Fruit fly (Drosophila melanogaster): ENCODE measurements around the gene CG18518.

dm6 chr2L:15852292-15852691, 16.8 kb upstream of the CG18518 start, which contains the start of gene CG13243:
- TF ChIP-seq cic (GFP tag; optimal IDR thresholded peaks at IDR 0.05): no peak
- TF ChIP-seq CG33017 (tag; optimal IDR thresholded peaks at IDR 0.05): no peak
- no peak for TF ChIP-seq Crg-1 (GFP tag; optimal IDR thresholded peaks at IDR 0.05)
- TF ChIP-seq CG5204 (GFP tag; optimal IDR thresholded peaks at IDR 0.05): no peak
- no peak for TF ChIP-seq pad (GFP tag; optimal IDR thresholded peaks at IDR 0.05)
- TF ChIP-seq tj (GFP tag; optimal IDR thresholded peaks at IDR 0.05): no peak
- no peak for TF ChIP-seq CG1620 (GFP tag; optimal IDR thresholded peaks at IDR 0.05)
- no peak for TF ChIP-seq CG11617 (GFP tag; optimal IDR thresholded peaks at IDR 0.05)
- no peak for TF ChIP-seq bab1 (GFP tag; optimal IDR thresholded peaks at IDR 0.05)
- no peak for TF ChIP-seq kay (GFP tag; ENCODE audit: borderline replicate concordance)
- no peak for TF ChIP-seq Mnt (GFP tag; optimal IDR thresholded peaks at IDR 0.05)
- TF ChIP-seq toe (GFP tag; optimal IDR thresholded peaks at IDR 0.05): no peak

Data from whole organism, adult.